Fruit fly (Drosophila melanogaster) whole organism, embryonic: Measurements from ENCODE around the gene Wdr92.
"Not testable (repeated sequence)": the region's sequence is repeated elsewhere in the genome, so short reads cannot be mapped to it uniquely, and the experiment has no call there.

ENCODE experiments used
- Asciz ChIP-seq: fragments of 200-800 bp; sonication (Bioruptor generic); optimal IDR thresholded peaks from 2 replicates; lab custom pipeline; 2017; ENCODE audit warnings: missing biosample characterization, mild to moderate bottlenecking, missing genetic modification characterization, missing genetic modification reagents
- Atf6 ChIP-seq: fragments of 200-800 bp; sonication (Bioruptor generic); IDR thresholded peaks from 2 replicates; pipeline ENCODE4 v1.3.6; 2022; ENCODE audit warnings: missing biosample characterization, missing genetic modification characterization
- BEAF-32 ChIP-seq: fragments of 200-800 bp; sonication (Bioruptor generic); optimal IDR thresholded peaks from 3 replicates; lab custom pipeline; 2017; ENCODE audit warnings: missing biosample characterization, missing genetic modification characterization, mild to moderate bottlenecking, moderate library complexity, missing genetic modification reagents
- CG11093 ChIP-seq: fragments of 200-800 bp; sonication (Bioruptor generic); IDR thresholded peaks from 3 replicates; pipeline ENCODE4 v1.3.6; 2022; ENCODE audit warnings: missing biosample characterization, missing genetic modification characterization
- CG12071 ChIP-seq: fragments of 200-800 bp; sonication (Bioruptor generic); optimal IDR thresholded peaks from 3 replicates; lab custom pipeline; 2018; ENCODE audit warnings: missing biosample characterization, mild to moderate bottlenecking, missing genetic modification characterization
- CG12391 ChIP-seq: fragments of 200-800 bp; sonication (Bioruptor generic); optimal IDR thresholded peaks from 3 replicates; lab custom pipeline; 2018; ENCODE audit warnings: missing biosample characterization, mild to moderate bottlenecking, missing genetic modification characterization, moderate library complexity
- CG12942 ChIP-seq: fragments of 200-800 bp; sonication (Bioruptor generic); optimal IDR thresholded peaks from 3 replicates; lab custom pipeline; 2016; ENCODE audit warnings: missing biosample characterization, missing genetic modification characterization
- CG1603 ChIP-seq: fragments of 200-800 bp; sonication (Bioruptor generic); optimal IDR thresholded peaks from 2 replicates; lab custom pipeline; 2019; ENCODE audit warnings: missing biosample characterization, mild to moderate bottlenecking, missing genetic modification characterization, moderate library complexity
- CG16815 ChIP-seq: fragments of 200-800 bp; sonication (Bioruptor generic); optimal IDR thresholded peaks from 3 replicates; lab custom pipeline; 2017; ENCODE audit warnings: missing biosample characterization, mild to moderate bottlenecking, missing genetic modification characterization
- CG17186 ChIP-seq: fragments of 200-800 bp; sonication (Bioruptor generic); optimal IDR thresholded peaks from 3 replicates; lab custom pipeline; 2017; ENCODE audit warnings: missing biosample characterization, missing genetic modification reagents, missing genetic modification characterization
- CG2129 ChIP-seq: fragments of 200-800 bp; sonication (Bioruptor generic); IDR thresholded peaks from 2 replicates; pipeline ENCODE4 v1.3.6; 2022; ENCODE audit warnings: missing biosample characterization, missing genetic modification characterization; ENCODE audit not compliant: partially characterized antibody
- CG30020 ChIP-seq: fragments of 200-800 bp; optimal IDR thresholded peaks from 2 replicates; lab custom pipeline; 2019; ENCODE audit warnings: missing biosample characterization, mild to moderate bottlenecking, missing genetic modification characterization, moderate library complexity
- CG42726 ChIP-seq: fragments of 200-800 bp; sonication (Bioruptor generic); IDR thresholded peaks from 2 replicates; pipeline ENCODE4 v1.3.6; 2022; ENCODE audit warnings: missing biosample characterization, missing genetic modification characterization; ENCODE audit not compliant: partially characterized antibody
- CG5180 ChIP-seq: fragments of 200-800 bp; sonication (Bioruptor generic); optimal IDR thresholded peaks from 3 replicates; lab custom pipeline; 2017; ENCODE audit warnings: missing biosample characterization, missing genetic modification characterization, mild to moderate bottlenecking, moderate library complexity, missing genetic modification reagents
- CG6254 ChIP-seq: fragments of 200-800 bp; sonication (Bioruptor generic); optimal IDR thresholded peaks from 3 replicates; lab custom pipeline; 2017; ENCODE audit warnings: mild to moderate bottlenecking, missing biosample characterization, missing genetic modification reagents, missing genetic modification characterization
- CG6272 ChIP-seq: fragments of 200-800 bp; sonication (Bioruptor generic); IDR thresholded peaks from 2 replicates; pipeline ENCODE4 v1.3.6; 2022; ENCODE audit warnings: missing biosample characterization, missing genetic modification characterization
- CG6689 ChIP-seq: fragments of 200-800 bp; sonication (Bioruptor generic); IDR thresholded peaks from 2 replicates; pipeline ENCODE4 v1.3.6; 2022; ENCODE audit warnings: missing biosample characterization, missing genetic modification characterization
- Camta ChIP-seq: fragments of 200-800 bp; sonication (Bioruptor generic); optimal IDR thresholded peaks from 2 replicates; lab custom pipeline; 2016; ENCODE audit warnings: missing biosample characterization, missing genetic modification characterization
- CoRest ChIP-seq: fragments of 200-800 bp; sonication (Bioruptor generic); optimal IDR thresholded peaks from 3 replicates; lab custom pipeline; 2018; ENCODE audit warnings: missing biosample characterization, mild to moderate bottlenecking, missing genetic modification characterization, moderate library complexity
- Doc2 ChIP-seq: fragments of 200-800 bp; sonication (Bioruptor generic); IDR thresholded peaks from 2 replicates; pipeline ENCODE4 v1.3.6; 2022; ENCODE audit warnings: missing biosample characterization, missing genetic modification characterization
- ERR ChIP-seq: fragments of 200-800 bp; sonication (Bioruptor generic); optimal IDR thresholded peaks from 2 replicates; lab custom pipeline; 2016; ENCODE audit warnings: missing biosample characterization, missing genetic modification characterization
- Ets65A ChIP-seq: fragments of 200-800 bp; sonication (Bioruptor generic); peaks from one replicate; lab custom pipeline; 2016; ENCODE audit warnings: missing biosample characterization, missing genetic modification characterization
- GATAe ChIP-seq: fragments of 200-800 bp; sonication (Bioruptor generic); conservative IDR thresholded peaks from 2 replicates; pipeline ENCODE4 v1.3.6; 2022; ENCODE audit warnings: missing biosample characterization, missing genetic modification characterization
- HmgZ ChIP-seq: fragments of 200-800 bp; sonication (Bioruptor generic); optimal IDR thresholded peaks from 2 replicates; lab custom pipeline; 2018; ENCODE audit warnings: missing biosample characterization, mild to moderate bottlenecking, missing genetic modification characterization
- Kr ChIP-seq: fragments of 200-800 bp; sonication (Bioruptor generic); optimal IDR thresholded peaks from 2 replicates; lab custom pipeline; 2017; ENCODE audit warnings: missing biosample characterization, mild to moderate bottlenecking, missing genetic modification characterization
- MESR4 ChIP-seq: fragments of 200-800 bp; sonication (Bioruptor generic); optimal IDR thresholded peaks from 2 replicates; lab custom pipeline; 2018; ENCODE audit warnings: missing biosample characterization, mild to moderate bottlenecking, missing genetic modification characterization, moderate library complexity
- MTF-1 ChIP-seq: fragments of 200-800 bp; sonication (Bioruptor generic); optimal IDR thresholded peaks from 2 replicates; lab custom pipeline; 2018; ENCODE audit warnings: missing biosample characterization, mild to moderate bottlenecking, missing genetic modification characterization, borderline replicate concordance
- Meics ChIP-seq: fragments of 200-800 bp; sonication (Bioruptor generic); optimal IDR thresholded peaks from 2 replicates; lab custom pipeline; 2017; ENCODE audit warnings: missing biosample characterization, mild to moderate bottlenecking, missing genetic modification characterization
- Oli ChIP-seq: fragments of 200-800 bp; sonication (Bioruptor generic); optimal IDR thresholded peaks from 2 replicates; lab custom pipeline; 2018; ENCODE audit warnings: missing biosample characterization, mild to moderate bottlenecking, missing genetic modification characterization, moderate library complexity
- TFAM ChIP-seq: fragments of 200-800 bp; sonication (Bioruptor generic); optimal IDR thresholded peaks from 2 replicates; lab custom pipeline; 2017; ENCODE audit warnings: missing biosample characterization, missing genetic modification characterization, inconsistent platforms
- bowl ChIP-seq: fragments of 200-800 bp; sonication (Bioruptor generic); IDR thresholded peaks from 2 replicates; pipeline ENCODE4 v1.3.6; 2022; ENCODE audit warnings: missing biosample characterization, missing genetic modification characterization
- br ChIP-seq: fragments of >200 bp; optimal IDR thresholded peaks from 2 replicates; lab custom pipeline; 2017
- cg ChIP-seq: fragments of 200-800 bp; sonication (Bioruptor generic); optimal IDR thresholded peaks from 3 replicates; lab custom pipeline; 2019; ENCODE audit warnings: missing biosample characterization, mild to moderate bottlenecking, missing genetic modification characterization, moderate library complexity
- dysf ChIP-seq: fragments of 200-800 bp; sonication (Bioruptor generic); IDR thresholded peaks from 3 replicates; pipeline ENCODE4 v1.3.6; 2022; ENCODE audit warnings: missing biosample characterization, missing genetic modification characterization
- emc ChIP-seq: fragments of 200-800 bp; sonication (Bioruptor generic); optimal IDR thresholded peaks from 2 replicates; lab custom pipeline; 2016; ENCODE audit warnings: missing biosample characterization, missing genetic modification characterization
- fd3F ChIP-seq: fragments of 200-800 bp; sonication (Bioruptor generic); optimal IDR thresholded peaks from 2 replicates; lab custom pipeline; 2018; ENCODE audit warnings: missing biosample characterization, mild to moderate bottlenecking, missing genetic modification characterization, moderate library complexity
- jumu ChIP-seq: fragments of 200-800 bp; sonication (Bioruptor generic); optimal IDR thresholded peaks from 3 replicates; lab custom pipeline; 2016; ENCODE audit warnings: missing biosample characterization, missing genetic modification characterization
- lab ChIP-seq: fragments of 200-800 bp; sonication (Bioruptor generic); optimal IDR thresholded peaks from 3 replicates; lab custom pipeline; 2017; ENCODE audit warnings: missing biosample characterization, missing genetic modification characterization, mild to moderate bottlenecking, moderate library complexity, missing genetic modification reagents
- lov ChIP-seq, 2 experiments: fragments of 200-800 bp in 1 of 2; fragments of >200 bp in 1 of 2; sonication (Bioruptor generic) in 1 of 2; IDR thresholded peaks in 1 of 2; optimal IDR thresholded peaks in 1 of 2; 2 replicates in 1 of 2; 3 replicates in 1 of 2; pipeline versions ENCODE4 v1.3.6 to Lab custom; 2017 to 2022; ENCODE audit warnings: missing biosample characterization in 1 of 2, missing genetic modification characterization in 1 of 2
- otp ChIP-seq: fragments of 200-800 bp; sonication (Bioruptor generic); IDR thresholded peaks from 3 replicates; pipeline ENCODE4, ENCODE4 v1.3.6; 2022; ENCODE audit warnings: missing biosample characterization, missing genetic modification characterization
- pb ChIP-seq: fragments of 200-800 bp; sonication (Bioruptor generic); optimal IDR thresholded peaks from 3 replicates; lab custom pipeline; 2016; ENCODE audit warnings: missing biosample characterization, missing genetic modification characterization
- phol ChIP-seq: fragments of 200-800 bp; sonication (Bioruptor generic); optimal IDR thresholded peaks from 3 replicates; lab custom pipeline; 2018; ENCODE audit warnings: missing biosample characterization, mild to moderate bottlenecking, missing genetic modification characterization, moderate library complexity
- prd ChIP-seq, 3 experiments: fragments of >200 bp in 2 of 3; fragments of 200-800 bp in 1 of 3; sonication (Bioruptor generic) in 1 of 3; optimal IDR thresholded peaks in 2 of 3; IDR thresholded peaks in 1 of 3; 2 replicates in 2 of 3; 3 replicates in 1 of 3; pipeline versions ENCODE4 v1.3.6 to Lab custom; 2017 to 2022; ENCODE audit warnings: missing biosample characterization in 1 of 3, missing genetic modification characterization in 1 of 3
- sisA ChIP-seq: fragments of 200-800 bp; sonication (Bioruptor generic); IDR thresholded peaks from 2 replicates; pipeline ENCODE4 v1.3.6; 2022; ENCODE audit warnings: missing biosample characterization, missing genetic modification characterization
- ttk ChIP-seq: fragments of 200-800 bp; sonication (Bioruptor generic); IDR thresholded peaks from 2 replicates; pipeline ENCODE4 v2.1.2; 2022; ENCODE audit warnings: missing biosample characterization, missing genetic modification characterization
- zen2 ChIP-seq: fragments of 200-800 bp; sonication (Bioruptor generic); IDR thresholded peaks from 3 replicates; pipeline ENCODE4 v1.3.6; 2022; ENCODE audit warnings: missing biosample characterization, missing genetic modification characterization; ENCODE audit not compliant: partially characterized antibody

The Wdr92 gene

DNA sequence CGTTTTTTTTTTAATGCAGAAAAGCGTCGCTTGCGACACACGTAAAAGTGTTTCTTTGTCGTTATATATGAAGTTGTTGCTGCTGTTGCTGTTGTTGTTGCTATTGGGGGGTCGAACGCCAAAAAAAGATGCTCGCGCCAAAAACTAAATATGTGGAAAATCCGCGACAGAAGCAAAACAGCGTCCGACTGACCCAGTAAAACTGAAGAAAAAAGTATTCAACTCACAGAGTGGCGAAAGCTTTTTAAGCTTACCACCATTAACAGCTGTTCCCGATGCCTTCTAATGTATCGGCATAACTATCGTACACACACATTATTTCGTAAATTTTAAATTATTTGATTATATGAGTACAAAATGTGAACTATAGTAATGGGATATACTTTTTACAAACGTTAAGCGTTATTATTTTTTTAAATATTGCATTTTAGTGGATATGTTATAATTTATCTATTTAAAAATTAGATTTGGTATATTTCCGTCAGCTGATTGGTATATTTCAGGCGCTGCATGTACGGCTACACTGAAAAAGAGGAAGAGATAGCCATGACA lies at the start of gene Wdr92, which contains the start of gene Prestin (continued):
- TF ChIP-seq CG16815 (GFP tag; lab: Kevin White, UChicago) (no peak), CG1603 (tag; lab: Kevin White, UChicago) (no peak), MESR4 (GFP tag; lab: Kevin White, UChicago) (no peak), CG6689 (GFP tag; lab: Robert Waterston, UW) (no peak), Doc2 (GFP tag; lab: Robert Waterston, UW) (no peak), CG2129 (GFP tag; lab: Robert Waterston, UW) (peak; percentile 36; the same call in 1 of the 2 replicates), dysf (GFP tag; lab: Robert Waterston, UW) (no peak; the same call in 2 of the 3 replicates), CG12391 (tag; lab: Kevin White, UChicago) (peak; percentile 46), CG17186 (GFP tag; lab: Kevin White, UChicago) (no peak), prd (optimal IDR thresholded peaks at IDR 0.05; lab: Kevin White, UChicago) (no peak), prd (GFP tag; IDR thresholded peaks at IDR 0.05; lab: Robert Waterston, UW) (no peak), ttk (GFP tag; lab: Robert Waterston, UW) (no peak), otp (GFP tag; lab: Robert Waterston, UW) (no peak), sisA (GFP tag; lab: Robert Waterston, UW) (no peak), fd3F (GFP tag; lab: Kevin White, UChicago) (no peak), BEAF-32 (GFP tag; lab: Kevin White, UChicago) (peak; percentile 90), CG6254 (no peak), Camta (no peak), CG12071 (GFP tag; lab: Kevin White, UChicago) (peak; percentile 49), emc (GFP tag; lab: Kevin White, UChicago) (no peak), CG11093 (no peak), Asciz (GFP tag; lab: Kevin White, UChicago) (peak; percentile 32), GATAe (GFP tag; lab: Robert Waterston, UW) (no peak), MTF-1 (GFP tag; lab: Kevin White, UChicago) (peak; percentile 38), CG12942 (GFP tag; lab: Kevin White, UChicago) (no peak), Atf6 (GFP tag; lab: Robert Waterston, UW) (no peak), jumu (GFP tag; lab: Kevin White, UChicago) (no peak), Meics (GFP tag; lab: Kevin White, UChicago) (peak; percentile 37)

dm6 chr3L:17858174-17858573 lies 49.8 kb upstream of the Wdr92 start, which contains the start of gene CG34002:
Gene CG34002 (plus strand): TSS chr3L:17858474.
- TF ChIP-seq TFAM; cg (GFP tag; lab: Kevin White, UChicago); CG30020 (tag; lab: Kevin White, UChicago): not testable (repeated sequence)

- no peak for TF ChIP-seq br (lab: Kevin White, UChicago)
- TF ChIP-seq lab: peak; percentile 4
- TF ChIP-seq Oli (tag; lab: Kevin White, UChicago): no peak
- TF ChIP-seq CoRest (tag; lab: Kevin White, UChicago): no peak
- no peak for TF ChIP-seq Ets65A
- no peak for TF ChIP-seq CG6272 (GFP tag; lab: Robert Waterston, UW)
- TF ChIP-seq CG5180 (GFP tag; lab: Kevin White, UChicago): no peak
- TF ChIP-seq ERR (GFP tag; lab: Kevin White, UChicago): no peak
- TF ChIP-seq cg (GFP tag; lab: Kevin White, UChicago): no peak
- TF ChIP-seq CG42726 (GFP tag; lab: Robert Waterston, UW): no peak
- no peak for TF ChIP-seq phol (tag; lab: Kevin White, UChicago)
- TF ChIP-seq pb (GFP tag; lab: Kevin White, UChicago): no peak
- no peak for TF ChIP-seq Kr (GFP tag; lab: Kevin White, UChicago)
- peak; percentile 10 for TF ChIP-seq HmgZ (tag; lab: Kevin White, UChicago)
- peak; percentile 30; the same call in 1 of the 3 replicates for TF ChIP-seq zen2 (GFP tag; lab: Robert Waterston, UW)
- no peak for TF ChIP-seq lov (optimal IDR thresholded peaks at IDR 0.05; lab: Kevin White, UChicago)
- TF ChIP-seq lov (GFP tag; IDR thresholded peaks at IDR 0.05; lab: Robert Waterston, UW): no peak
- TF ChIP-seq bowl (GFP tag; lab: Robert Waterston, UW): no peak
These were observed 29.1 kb upstream of the Wdr92 start, which contains the start of gene CG7408 for dm6 chr3L:17878781-17879360. Gene CG7408 (plus strand): TSS chr3L:17879096.
